Worm (Caenorhabditis elegans) whole organism, L4/young adult: Measurements from ENCODE around the gene swt-1.

Experiments used
- W03F9.2 ChIP-seq: fragments of 150-350 bp; optimal IDR thresholded peaks from 2 replicates; lab custom pipeline; 2014; ENCODE audit warnings: missing biosample characterization, missing genetic modification characterization
- dao-5 ChIP-seq: sonication (generic microtip); optimal IDR thresholded peaks from 2 replicates; lab custom pipeline; 2016; ENCODE audit warnings: missing genotype, missing genetic modification characterization, moderate library complexity, missing compliant biosample characterization
- him-1 ChIP-seq: sonication (generic microtip); optimal IDR thresholded peaks from 2 replicates; lab custom pipeline; 2016; ENCODE audit warnings: missing genotype, missing genetic modification reagents, missing genetic modification characterization, missing compliant biosample characterization

ce11 chrIV:313615-314014 is 6.3 kb downstream of the swt-1 start, which contains the start of gene snai-1:
- no peak for TF ChIP-seq him-1 (tag; lab: Kevin White, UChicago)
- TF ChIP-seq W03F9.2 (tag; lab: Kevin White, UChicago): no peak
- TF ChIP-seq dao-5: no peak
